Fruit fly (Drosophila melanogaster) whole organism, wandering third instar larva: ENCODE results near the gene CG9609.

Experiments used
- Abd-B ChIP-seq: fragments of >200 bp; optimal IDR thresholded peaks from 2 replicates; lab custom pipeline; 2017; ENCODE audit warnings: missing biosample characterization, missing genetic modification characterization
- CrebA ChIP-seq: fragments of 200-800 bp; sonication (Bioruptor generic); optimal IDR thresholded peaks from 2 replicates; lab custom pipeline; 2016; ENCODE audit warnings: missing biosample characterization, mild to moderate bottlenecking, missing genetic modification characterization, borderline replicate concordance
- GATAd ChIP-seq: sonication (Bioruptor generic); optimal IDR thresholded peaks from 2 replicates; lab custom pipeline; 2016; ENCODE audit warnings: missing biosample characterization, missing genetic modification characterization
- Mio ChIP-seq: sonication (Bioruptor generic); optimal IDR thresholded peaks from 2 replicates; lab custom pipeline; 2016; ENCODE audit warnings: missing biosample characterization, missing genetic modification characterization
- lola ChIP-seq: fragments of >200 bp; optimal IDR thresholded peaks from 2 replicates; lab custom pipeline; 2017; ENCODE audit warnings: missing biosample characterization, missing genetic modification characterization
- tai ChIP-seq: sonication (Bioruptor generic); optimal IDR thresholded peaks from 2 replicates; lab custom pipeline; 2016; ENCODE audit warnings: missing biosample characterization, missing genetic modification characterization

DNA sequence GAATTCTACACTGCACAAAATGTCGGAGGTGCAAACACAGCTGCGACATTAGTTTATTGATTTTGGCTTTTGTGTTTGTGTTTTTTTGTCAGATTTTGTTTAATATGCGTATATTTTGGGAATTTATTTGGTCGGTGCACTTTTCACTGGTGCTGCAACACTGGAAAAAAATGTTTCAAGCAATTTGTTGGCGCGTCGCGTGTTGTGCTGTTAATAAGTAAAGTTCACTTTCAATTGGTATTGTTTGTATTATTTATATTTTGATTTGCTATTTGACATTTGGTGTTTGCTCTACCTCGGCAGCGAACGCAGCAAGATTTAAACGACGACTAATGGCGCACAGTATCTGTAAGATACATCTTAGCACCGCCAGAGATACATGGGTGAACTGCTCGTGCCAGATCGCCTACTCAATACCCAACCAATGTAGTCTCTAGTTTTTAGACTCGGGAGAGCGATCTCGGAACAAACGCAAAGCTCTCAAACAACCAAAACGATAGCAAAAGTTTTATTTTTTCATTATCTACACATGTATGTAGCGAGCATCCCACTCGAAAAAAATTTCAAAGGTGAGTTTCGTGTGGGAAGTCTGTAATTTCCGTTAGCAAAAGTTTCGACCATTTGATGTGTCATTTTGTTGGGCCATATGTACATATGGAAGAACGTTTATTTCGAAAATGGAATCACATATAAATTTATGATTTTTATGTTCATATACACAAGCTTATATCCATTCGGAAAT lies 4.5 kb downstream of the CG9609 start:
- TF ChIP-seq tai (GFP tag; lab: Kevin White, UChicago) (no peak), Mio (GFP tag; lab: Kevin White, UChicago) (no peak), lola (GFP tag; lab: Kevin White, UChicago) (no peak), CrebA (GFP tag; lab: Kevin White, UChicago) (no peak), GATAd (no peak), Abd-B (GFP tag; lab: Kevin White, UChicago) (no peak)
